Fruit fly (Drosophila melanogaster): ENCODE measurements around the gene CCT6.

CCT6 gene

dm6 chrX:15738890-15739550 lies 7.4 kb upstream of the CCT6 start, which contains the start of the genes CG11679 and CG8206 (continued):
- TF ChIP-seq CG17385 (GFP tag; optimal IDR thresholded peaks at IDR 0.05) (peak; percentile 3), dmrt11E (tag; optimal IDR thresholded peaks at IDR 0.05) (peak; percentile 32), CG10321 (GFP tag; IDR thresholded peaks at IDR 0.05) (no peak), CG6254 (GFP tag; optimal IDR thresholded peaks at IDR 0.05) (no peak), CG33213 (GFP tag; optimal IDR thresholded peaks at IDR 0.05) (no peak), CG3163 (GFP tag; optimal IDR thresholded peaks at IDR 0.05) (no peak), CG12299 (tag; optimal IDR thresholded peaks at IDR 0.05) (no peak), ewg (GFP tag; optimal IDR thresholded peaks at IDR 0.05) (peak; percentile 41), CG2129 (GFP tag; IDR thresholded peaks at IDR 0.05; ENCODE audit: partially characterized antibody) (no peak), CG17328 (GFP tag; IDR thresholded peaks at IDR 0.05) (no peak), CG13296 (GFP tag; optimal IDR thresholded peaks at IDR 0.05) (peak; percentile 31), sr (GFP tag; IDR thresholded peaks at IDR 0.05) (no peak), CG3838 (GFP tag; optimal IDR thresholded peaks at IDR 0.05) (no peak), bbx (GFP tag; IDR thresholded peaks at IDR 0.05; ENCODE audit: partially characterized antibody) (peak; percentile 32; the same call in 1 of the 2 replicates), BtbVII (GFP tag; optimal IDR thresholded peaks at IDR 0.05) (no peak), CG1647 (GFP tag; optimal IDR thresholded peaks at IDR 0.05) (no peak), CG12219 (GFP tag; optimal IDR thresholded peaks at IDR 0.05) (no peak), lilli (GFP tag; optimal IDR thresholded peaks at IDR 0.05) (peak; percentile 60), fd102C (GFP tag; optimal IDR thresholded peaks at IDR 0.05) (no peak), cwo (GFP tag; optimal IDR thresholded peaks at IDR 0.05) (peak; percentile 25), seq (GFP tag; IDR thresholded peaks at IDR 0.05) (no peak), CG31224 (GFP tag; IDR thresholded peaks at IDR 0.05) (no peak), CG1602 (GFP tag; optimal IDR thresholded peaks at IDR 0.05) (no peak), Awh (GFP tag; IDR thresholded peaks at IDR 0.05) (no peak), kay (GFP tag; optimal IDR thresholded peaks at IDR 0.05) (no peak), gcm (GFP tag; optimal IDR thresholded peaks at IDR 0.05) (no peak), Bdp1 (GFP tag; optimal IDR thresholded peaks at IDR 0.05) (no peak), chm (GFP tag; IDR thresholded peaks at IDR 0.05) (no peak), Hey (tag; optimal IDR thresholded peaks at IDR 0.05) (no peak), gsb (GFP tag; IDR thresholded peaks at IDR 0.05) (no peak), lola (GFP tag; optimal IDR thresholded peaks at IDR 0.05) (peak in 1 of 3 experiments; percentile 27), CoRest (tag; optimal IDR thresholded peaks at IDR 0.05) (peak; percentile 59), Elba2 (GFP tag; optimal IDR thresholded peaks at IDR 0.05) (no peak), jing (GFP tag; optimal IDR thresholded peaks at IDR 0.05) (no peak), CG13424 (tag; optimal IDR thresholded peaks at IDR 0.05) (peak; percentile 56), Six4 (GFP tag; optimal IDR thresholded peaks at IDR 0.05) (no peak), fd64A (GFP tag; optimal IDR thresholded peaks at IDR 0.05) (no peak), CG14860 (GFP tag; IDR thresholded peaks at IDR 0.05; ENCODE audit: partially characterized antibody) (no peak), tgo (GFP tag; IDR thresholded peaks at IDR 0.05) (peak; percentile 45; the same call in 1 of the 3 replicates), CG12071 (GFP tag; optimal IDR thresholded peaks at IDR 0.05) (no peak), Lim3 (GFP tag; IDR thresholded peaks at IDR 0.05) (no peak), row (GFP tag; IDR thresholded peaks at IDR 0.05) (peak; percentile 89), CG12769 (tag; optimal IDR thresholded peaks at IDR 0.05) (no peak), Bgb (GFP tag; IDR thresholded peaks at IDR 0.05; ENCODE audit: partially characterized antibody) (peak; percentile 34; the same call in 1 of the 2 replicates), ttk (GFP tag; IDR thresholded peaks at IDR 0.05) (no peak), lab (GFP tag; optimal IDR thresholded peaks at IDR 0.05) (no peak), Hr78 (GFP tag; optimal IDR thresholded peaks at IDR 0.05) (no peak), CG12236 (GFP tag; optimal IDR thresholded peaks at IDR 0.05) (no peak), caup (GFP tag; optimal IDR thresholded peaks at IDR 0.05; ENCODE audit: severe bottlenecking) (no peak)

Data from whole organism, embryonic.